Worm (Caenorhabditis elegans): ENCODE data around the gene R05D3.12.
"Not testable (repeated sequence)": the region's sequence is repeated elsewhere in the genome, so short reads cannot be mapped to it uniquely, and the experiment has no call there.

R05D3.12 gene

ce11 chrIII:8335585-8335984 lies 45.2 kb upstream of the R05D3.12 start:
- TF ChIP-seq set-16 (GFP tag; IDR thresholded peaks at IDR 0.05), result peak; percentile 78

- not testable (repeated sequence) for TF ChIP-seq mep-1 (tag; optimal IDR thresholded peaks at IDR 0.05); T20F7.1 (GFP tag; optimal IDR thresholded peaks at IDR 0.05); madf-9 (GFP tag; conservative IDR thresholded peaks at IDR 0.05)
Measured at ce11 chrIII:8339372-8339771, 41.4 kb upstream of the R05D3.12 start, which contains the start of gene clc-28. clc-28 (minus strand) TSS chrIII:8339472.

ce11 chrIII:8344283-8344682 lies 36.5 kb upstream of the R05D3.12 start, which contains the start of gene ZC262.7:
ZC262.7 (minus strand) TSS chrIII:8344336.
- TF ChIP-seq mdt-29 (GFP tag; IDR thresholded peaks at IDR 0.05), result peak; percentile 72
- TF ChIP-seq snpc-1.2 (GFP tag; IDR thresholded peaks at IDR 0.05), result peak; percentile 17; the same call in 1 of the 2 replicates
- peak; percentile 37; the same call in 1 of the 2 replicates for TF ChIP-seq Y48G9A.11 (GFP tag; IDR thresholded peaks at IDR 0.05)
- peak; percentile 44; the same call in 1 of the 2 replicates for TF ChIP-seq arid-1 (GFP tag; conservative IDR thresholded peaks at IDR 0.05)
- peak; percentile 62; the same call in 1 of the 2 replicates for TF ChIP-seq lin-1 (GFP tag; IDR thresholded peaks at IDR 0.05)

ce11 chrIII:8347822-8348221 lies 32.9 kb upstream of the R05D3.12 start, which contains the start of gene clc-29:
clc-29 (minus strand) TSS chrIII:8347922.
- TF ChIP-seq spr-3 (GFP tag; optimal IDR thresholded peaks at IDR 0.05); spr-1 (tag; optimal IDR thresholded peaks at IDR 0.05); hlh-11 (tag; optimal IDR thresholded peaks at IDR 0.05): not testable (repeated sequence)

ce11 chrIII:8354644-8355461 lies 25.9 kb upstream of the R05D3.12 start, which contains the start of gene unc-116:
unc-116 (minus strand) TSS chrIII:8355174.
- TF ChIP-seq zip-2 (tag; optimal IDR thresholded peaks at IDR 0.05) (no peak), dpl-1 (GFP tag; optimal IDR thresholded peaks at IDR 0.05) (peak; percentile 34), rbr-2 (tag; optimal IDR thresholded peaks at IDR 0.05) (no peak), ceh-82 (tag; optimal IDR thresholded peaks at IDR 0.05) (no peak), snpc-4 (tag; optimal IDR thresholded peaks at IDR 0.05) (no peak), ctbp-1 (GFP tag; IDR thresholded peaks at IDR 0.05) (no peak), daf-12 (tag; optimal IDR thresholded peaks at IDR 0.05) (no peak), F49E8.2 (tag; optimal IDR thresholded peaks at IDR 0.05; ENCODE audit: borderline replicate concordance) (no peak), ces-1 (GFP tag; optimal IDR thresholded peaks at IDR 0.05) (no peak), aha-1 (tag) (peak; percentile 33), nhr-11 (tag; optimal IDR thresholded peaks at IDR 0.05) (peak; percentile 22), nhr-77 (tag; optimal IDR thresholded peaks at IDR 0.05) (no peak), fos-1 (tag; optimal IDR thresholded peaks at IDR 0.05) (no peak), Y75B8A.6 (GFP tag; IDR thresholded peaks at IDR 0.05) (no peak), spr-1 (tag; optimal IDR thresholded peaks at IDR 0.05) (no peak), mdl-1 (tag; optimal IDR thresholded peaks at IDR 0.05) (peak; percentile 37 to 76), arid-1 (GFP tag; conservative IDR thresholded peaks at IDR 0.05) (no peak), T20F7.1 (GFP tag; optimal IDR thresholded peaks at IDR 0.05) (peak; percentile 42), lim-7 (GFP tag; IDR thresholded peaks at IDR 0.05) (no peak), daf-8 (GFP tag; IDR thresholded peaks at IDR 0.05) (no peak), daf-16 (GFP tag; optimal IDR thresholded peaks at IDR 0.05) (no peak), daf-16 (tag; optimal IDR thresholded peaks at IDR 0.05) (no peak), R02D3.7 (tag; optimal IDR thresholded peaks at IDR 0.05) (no peak), Y5F2A.4 (GFP tag; optimal IDR thresholded peaks at IDR 0.05) (no peak), F10B5.3 (tag; optimal IDR thresholded peaks at IDR 0.05) (no peak), dmd-9 (GFP tag; IDR thresholded peaks at IDR 0.05) (0 out of 2 replicates have a peak, but pooled peaks have one; percentile 31), ceh-20 (GFP tag; IDR thresholded peaks at IDR 0.05) (no peak), egl-43 (GFP tag; IDR thresholded peaks at IDR 0.05) (0 out of 2 replicates have a peak, but pooled peaks have one; percentile 28), mes-2 (tag; optimal IDR thresholded peaks at IDR 0.05; ENCODE audit: poor library complexity, severe bottlenecking) (peak; percentile 34), lin-13 (GFP tag; optimal IDR thresholded peaks at IDR 0.05) (no peak), zfp-2 (tag; optimal IDR thresholded peaks at IDR 0.05) (no peak), duxl-1 (tag; optimal IDR thresholded peaks at IDR 0.05; ENCODE audit: poor library complexity) (no peak)
